Fruit fly (Drosophila melanogaster) whole organism, embryonic: ENCODE data around the gene CG3224.
A peak's percentile ranks its signal among the peaks of the same experiment; 100 is the strongest.

Source experiments
- ATbp ChIP-seq: fragments of 200-800 bp; sonication (Bioruptor generic); optimal IDR thresholded peaks from 2 replicates; lab custom pipeline; 2017; ENCODE audit warnings: missing biosample characterization, mild to moderate bottlenecking, missing genetic modification characterization, missing genetic modification reagents
- CG1024 ChIP-seq: fragments of 200-800 bp; sonication (Bioruptor generic); IDR thresholded peaks from 2 replicates; pipeline ENCODE4 v1.3.6; 2022; ENCODE audit warnings: missing biosample characterization, missing genetic modification characterization
- CG10274 ChIP-seq: fragments of 200-800 bp; sonication (Bioruptor generic); optimal IDR thresholded peaks from 3 replicates; lab custom pipeline; 2017; ENCODE audit warnings: missing biosample characterization, mild to moderate bottlenecking, missing genetic modification characterization
- CG10431 ChIP-seq: fragments of 200-800 bp; sonication (Bioruptor generic); optimal IDR thresholded peaks from 3 replicates; lab custom pipeline; 2018; ENCODE audit warnings: missing biosample characterization, mild to moderate bottlenecking, missing genetic modification characterization
- CG10959 ChIP-seq: fragments of 200-800 bp; sonication (Bioruptor generic); IDR thresholded peaks from 2 replicates; pipeline ENCODE4 v1.3.6; 2022; ENCODE audit warnings: missing biosample characterization, missing genetic modification characterization
- CG11093 ChIP-seq: fragments of 200-800 bp; sonication (Bioruptor generic); IDR thresholded peaks from 3 replicates; pipeline ENCODE4 v1.3.6; 2022; ENCODE audit warnings: missing biosample characterization, missing genetic modification characterization
- CG12155 ChIP-seq: fragments of 200-800 bp; sonication (Bioruptor generic); optimal IDR thresholded peaks from 3 replicates; lab custom pipeline; 2016; ENCODE audit warnings: missing biosample characterization, missing genetic modification characterization
- CG12659 ChIP-seq: fragments of 200-800 bp; sonication (Bioruptor generic); optimal IDR thresholded peaks from 3 replicates; lab custom pipeline; 2017; ENCODE audit warnings: mild to moderate bottlenecking, missing biosample characterization, missing genetic modification reagents, missing genetic modification characterization
- CG13287 ChIP-seq: fragments of 200-800 bp; sonication (Bioruptor generic); IDR thresholded peaks from 2 replicates; pipeline ENCODE4 v1.3.6; 2022; ENCODE audit warnings: missing biosample characterization, missing genetic modification characterization; ENCODE audit not compliant: partially characterized antibody
- CG2120 ChIP-seq: fragments of 200-800 bp; sonication (Bioruptor generic); optimal IDR thresholded peaks from 3 replicates; lab custom pipeline; 2016; ENCODE audit warnings: missing biosample characterization, missing genetic modification characterization
- CG2678 ChIP-seq: fragments of 200-800 bp; sonication (Bioruptor generic); optimal IDR thresholded peaks from 3 replicates; lab custom pipeline; 2019; ENCODE audit warnings: missing biosample characterization, mild to moderate bottlenecking, missing genetic modification characterization, moderate library complexity
- CG33213 ChIP-seq: fragments of 200-800 bp; sonication (Bioruptor generic); optimal IDR thresholded peaks from 3 replicates; lab custom pipeline; 2016; ENCODE audit warnings: missing biosample characterization, missing genetic modification characterization
- CG3847 ChIP-seq: fragments of 200-800 bp; sonication (Bioruptor generic); IDR thresholded peaks from 2 replicates; pipeline ENCODE4 v1.3.6; 2022; ENCODE audit warnings: missing biosample characterization, missing genetic modification characterization
- CG7786 ChIP-seq: fragments of 200-800 bp; sonication (Bioruptor generic); optimal IDR thresholded peaks from 2 replicates; lab custom pipeline; 2016; ENCODE audit warnings: missing biosample characterization, missing genetic modification characterization
- CG7928 ChIP-seq: fragments of 200-800 bp; sonication (Bioruptor generic); optimal IDR thresholded peaks from 2 replicates; lab custom pipeline; 2017; ENCODE audit warnings: missing biosample characterization, mild to moderate bottlenecking, missing genetic modification characterization
- CG7963 ChIP-seq: fragments of 200-800 bp; sonication (Bioruptor generic); IDR thresholded peaks from 3 replicates; pipeline ENCODE4 v1.3.6; 2022; ENCODE audit warnings: missing biosample characterization, missing genetic modification characterization; ENCODE audit not compliant: partially characterized antibody
- CG9215 ChIP-seq: fragments of 200-800 bp; sonication (Bioruptor generic); IDR thresholded peaks from 2 replicates; pipeline ENCODE4 v1.3.6; 2022; ENCODE audit warnings: missing biosample characterization, missing genetic modification characterization
- CG9817 ChIP-seq: fragments of 200-800 bp; sonication (Bioruptor generic); optimal IDR thresholded peaks from 2 replicates; lab custom pipeline; 2018; ENCODE audit warnings: missing biosample characterization, mild to moderate bottlenecking, missing genetic modification characterization, moderate library complexity
- Camta ChIP-seq: fragments of 200-800 bp; sonication (Bioruptor generic); optimal IDR thresholded peaks from 2 replicates; lab custom pipeline; 2016; ENCODE audit warnings: missing biosample characterization, missing genetic modification characterization
- Eip74EF ChIP-seq, 2 experiments: fragments of 200-800 bp in 1 of 2; fragments of >200 bp in 1 of 2; sonication (Bioruptor generic) in 1 of 2; optimal IDR thresholded peaks; 2 replicates each; lab custom pipeline; 2017 to 2019; ENCODE audit warnings: missing biosample characterization in 2 of 2, missing genetic modification characterization in 2 of 2, mild to moderate bottlenecking in 1 of 2, moderate library complexity in 1 of 2
- Max ChIP-seq: fragments of 200-800 bp; sonication (Bioruptor generic); optimal IDR thresholded peaks from 2 replicates; lab custom pipeline; 2016; ENCODE audit warnings: missing biosample characterization, mild to moderate bottlenecking, missing genetic modification characterization
- Oli ChIP-seq: fragments of 200-800 bp; sonication (Bioruptor generic); optimal IDR thresholded peaks from 2 replicates; lab custom pipeline; 2018; ENCODE audit warnings: missing biosample characterization, mild to moderate bottlenecking, missing genetic modification characterization, moderate library complexity
- Ptx1 ChIP-seq: fragments of 200-800 bp; sonication (Bioruptor generic); IDR thresholded peaks from 2 replicates; pipeline ENCODE4 v1.3.6; 2022; ENCODE audit warnings: missing biosample characterization, missing genetic modification characterization
- Scr ChIP-seq: fragments of 200-800 bp; sonication (Bioruptor generic); IDR thresholded peaks from 2 replicates; pipeline ENCODE4 v1.3.6; 2022; ENCODE audit warnings: missing biosample characterization, missing genetic modification characterization; ENCODE audit not compliant: partially characterized antibody
- Sox100B ChIP-seq: fragments of 200-800 bp; sonication (Bioruptor generic); optimal IDR thresholded peaks from 3 replicates; lab custom pipeline; 2018; ENCODE audit warnings: missing biosample characterization, mild to moderate bottlenecking, missing genetic modification characterization
- Stat92E ChIP-seq, 3 experiments: fragments of >200 bp in 2 of 3; fragments of 200-800 bp in 1 of 3; sonication (Bioruptor generic) in 1 of 3; optimal IDR thresholded peaks; 2 replicates each; lab custom pipeline; 2017 to 2019; ENCODE audit warnings: missing biosample characterization in 3 of 3, missing genetic modification characterization in 3 of 3, mild to moderate bottlenecking in 1 of 3, moderate library complexity in 1 of 3
- Trl ChIP-seq, 3 experiments: fragments of >200 bp in 2 of 3; fragments of 200-800 bp in 1 of 3; sonication (Bioruptor generic) in 1 of 3; optimal IDR thresholded peaks; 2 replicates in 1 of 3; 3 replicates in 2 of 3; lab custom pipeline; 2016 to 2017; ENCODE audit warnings: missing biosample characterization in 1 of 3, missing genetic modification characterization in 1 of 3
- Xbp1 ChIP-seq: fragments of 200-800 bp; sonication (Bioruptor generic); optimal IDR thresholded peaks from 3 replicates; lab custom pipeline; 2016; ENCODE audit warnings: missing biosample characterization, mild to moderate bottlenecking, missing genetic modification characterization
- abd-A ChIP-seq: fragments of 200-800 bp; sonication (Bioruptor generic); optimal IDR thresholded peaks from 3 replicates; lab custom pipeline; 2019; ENCODE audit warnings: missing biosample characterization, mild to moderate bottlenecking, missing genetic modification characterization, moderate library complexity
- ase ChIP-seq: fragments of 200-800 bp; sonication (Bioruptor generic); IDR thresholded peaks from 3 replicates; pipeline ENCODE4 v1.3.6; 2022; ENCODE audit warnings: missing biosample characterization, missing genetic modification characterization
- ash1 ChIP-seq: fragments of 200-800 bp; sonication (Bioruptor generic); optimal IDR thresholded peaks from 2 replicates; lab custom pipeline; 2018; ENCODE audit warnings: missing biosample characterization, mild to moderate bottlenecking, missing genetic modification characterization
- bowl ChIP-seq: fragments of 200-800 bp; sonication (Bioruptor generic); IDR thresholded peaks from 2 replicates; pipeline ENCODE4 v1.3.6; 2022; ENCODE audit warnings: missing biosample characterization, missing genetic modification characterization
- cato ChIP-seq: fragments of 200-800 bp; sonication (Bioruptor generic); optimal IDR thresholded peaks from 2 replicates; lab custom pipeline; 2016; ENCODE audit warnings: missing biosample characterization, missing genetic modification characterization, borderline replicate concordance
- dati ChIP-seq: fragments of 200-800 bp; sonication (Bioruptor generic); IDR thresholded peaks from 2 replicates; pipeline ENCODE4 v1.3.6; 2022; ENCODE audit warnings: missing biosample characterization, missing genetic modification characterization
- gsb ChIP-seq: fragments of 200-800 bp; sonication (Bioruptor generic); IDR thresholded peaks from 2 replicates; pipeline ENCODE4 v1.3.6; 2022; ENCODE audit warnings: missing biosample characterization, missing genetic modification characterization
- hbn ChIP-seq: fragments of 200-800 bp; sonication (Bioruptor generic); IDR thresholded peaks from 2 replicates; pipeline ENCODE4 v1.3.6; 2022; ENCODE audit warnings: missing biosample characterization, missing genetic modification characterization; ENCODE audit not compliant: partially characterized antibody
- her ChIP-seq: fragments of 200-800 bp; sonication (Bioruptor generic); optimal IDR thresholded peaks from 2 replicates; lab custom pipeline; 2016; ENCODE audit warnings: missing biosample characterization, missing genetic modification characterization
- inv ChIP-seq: fragments of 200-800 bp; sonication (Bioruptor generic); IDR thresholded peaks from 2 replicates; pipeline ENCODE4 v1.3.6; 2022; ENCODE audit warnings: missing biosample characterization, missing genetic modification characterization; ENCODE audit not compliant: partially characterized antibody
- nerfin-2 ChIP-seq: fragments of 200-800 bp; sonication (Bioruptor generic); IDR thresholded peaks from 2 replicates; pipeline ENCODE4 v1.3.6; 2022; ENCODE audit warnings: missing biosample characterization, missing genetic modification characterization; ENCODE audit not compliant: partially characterized antibody
- odd ChIP-seq: fragments of 200-800 bp; sonication (Bioruptor generic); optimal IDR thresholded peaks from 2 replicates; lab custom pipeline; 2017; ENCODE audit warnings: missing biosample characterization, mild to moderate bottlenecking, missing genetic modification characterization
- peb ChIP-seq: fragments of 200-800 bp; sonication (Bioruptor generic); IDR thresholded peaks from 2 replicates; pipeline ENCODE4 v1.3.6; 2022; ENCODE audit warnings: missing biosample characterization, missing genetic modification characterization
- prd ChIP-seq, 3 experiments: fragments of >200 bp in 2 of 3; fragments of 200-800 bp in 1 of 3; sonication (Bioruptor generic) in 1 of 3; optimal IDR thresholded peaks in 2 of 3; IDR thresholded peaks in 1 of 3; 2 replicates in 2 of 3; 3 replicates in 1 of 3; pipeline versions ENCODE4 v1.3.6 to Lab custom; 2017 to 2022; ENCODE audit warnings: missing biosample characterization in 1 of 3, missing genetic modification characterization in 1 of 3
- salm ChIP-seq: fragments of 200-800 bp; sonication (Bioruptor generic); optimal IDR thresholded peaks from 2 replicates; lab custom pipeline; 2018; ENCODE audit warnings: missing biosample characterization, mild to moderate bottlenecking, missing genetic modification characterization
- scrt ChIP-seq: fragments of 200-800 bp; sonication (Bioruptor generic); optimal IDR thresholded peaks from 2 replicates; lab custom pipeline; 2018; ENCODE audit warnings: missing biosample characterization, mild to moderate bottlenecking, missing genetic modification characterization, moderate library complexity
- sens ChIP-seq: fragments of 200-800 bp; sonication (Bioruptor generic); peaks from one replicate; lab custom pipeline; 2016; ENCODE audit warnings: missing biosample characterization, missing genetic modification characterization
- toy ChIP-seq: fragments of 200-800 bp; sonication (Bioruptor generic); IDR thresholded peaks from 2 replicates; pipeline ENCODE4 v1.3.6; 2022; ENCODE audit warnings: missing biosample characterization, missing genetic modification characterization
- ttk ChIP-seq: fragments of 200-800 bp; sonication (Bioruptor generic); IDR thresholded peaks from 2 replicates; pipeline ENCODE4 v2.1.2; 2022; ENCODE audit warnings: missing biosample characterization, missing genetic modification characterization
- tup ChIP-seq: fragments of 200-800 bp; sonication (Bioruptor generic); optimal IDR thresholded peaks from 2 replicates; lab custom pipeline; 2016; ENCODE audit warnings: missing biosample characterization, mild to moderate bottlenecking, missing genetic modification characterization, moderate library complexity

The CG3224 gene

DNA sequence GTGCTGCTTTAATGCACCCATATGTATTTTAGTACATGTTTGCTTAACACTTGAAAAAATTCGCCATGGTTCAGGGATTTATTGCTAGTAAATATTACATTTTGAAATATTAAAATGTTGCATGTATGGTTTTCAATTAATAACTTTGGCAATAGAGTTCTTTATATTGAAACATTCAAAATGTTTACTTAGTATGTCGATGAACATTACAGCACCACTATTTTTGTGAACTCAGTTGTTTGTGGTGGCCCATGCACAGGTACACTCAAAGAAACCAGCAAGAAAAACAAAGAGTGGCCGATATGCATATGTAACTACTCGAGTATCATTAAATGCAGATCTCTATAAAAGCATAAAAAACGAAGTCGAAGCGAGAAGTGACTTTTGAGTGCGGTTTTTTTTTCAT is 40.8 kb upstream of the CG3224 start (continued):
- peak; percentile 33 for TF ChIP-seq CG3847 (GFP tag; lab: Robert Waterston, UW)
- TF ChIP-seq Trl (optimal IDR thresholded peaks at IDR 0.05; lab: Kevin White, UChicago), result no peak
- TF ChIP-seq Trl (GFP tag; optimal IDR thresholded peaks at IDR 0.05; lab: Kevin White, UChicago), result peak; percentile 37
- TF ChIP-seq Stat92E (GFP tag; optimal IDR thresholded peaks at IDR 0.05; lab: Kevin White, UChicago), result no peak
- peak; percentile 66 for TF ChIP-seq CG10959 (GFP tag; lab: Robert Waterston, UW)
- TF ChIP-seq ash1 (GFP tag; lab: Kevin White, UChicago), result no peak
- TF ChIP-seq Camta (GFP tag; lab: Kevin White, UChicago), result peak; percentile 63
- peak; percentile 76 for TF ChIP-seq CG2678
- peak; percentile 81 for TF ChIP-seq Sox100B
- TF ChIP-seq CG12155, result no peak
- TF ChIP-seq cato (GFP tag; lab: Kevin White, UChicago), result no peak
- TF ChIP-seq salm, result peak; percentile 41
- TF ChIP-seq ATbp (GFP tag; lab: Kevin White, UChicago), result peak; percentile 78
- TF ChIP-seq CG9817 (tag; lab: Kevin White, UChicago), result peak; percentile 43
- peak; percentile 81 for TF ChIP-seq Oli (tag; lab: Kevin White, UChicago)
- no peak for TF ChIP-seq CG2120 (GFP tag; lab: Kevin White, UChicago)
- TF ChIP-seq CG11093 (GFP tag; lab: Robert Waterston, UW), result peak; percentile 60; the same call in 1 of the 3 replicates
- TF ChIP-seq CG33213, result no peak
- no peak for TF ChIP-seq toy (GFP tag; lab: Robert Waterston, UW)
- no peak for TF ChIP-seq CG7963
- no peak for TF ChIP-seq inv (GFP tag; lab: Robert Waterston, UW)
- TF ChIP-seq Scr (GFP tag; lab: Robert Waterston, UW), result no peak
- TF ChIP-seq scrt (GFP tag; lab: Kevin White, UChicago), result no peak
- no peak for TF ChIP-seq CG10274 (GFP tag; lab: Kevin White, UChicago)
- TF ChIP-seq peb (GFP tag; lab: Robert Waterston, UW), result peak; percentile 25; the same call in 1 of the 2 replicates
- no peak for TF ChIP-seq tup
- peak in 1 of 2 experiments; percentile 64 for TF ChIP-seq Eip74EF (GFP tag; optimal IDR thresholded peaks at IDR 0.05; lab: Kevin White, UChicago)
- TF ChIP-seq Ptx1, result peak; percentile 81
- no peak for TF ChIP-seq prd (optimal IDR thresholded peaks at IDR 0.05; lab: Kevin White, UChicago)
- peak; percentile 71; the same call in 2 of the 3 replicates for TF ChIP-seq prd (GFP tag; IDR thresholded peaks at IDR 0.05; lab: Robert Waterston, UW)
- peak; percentile 56 for TF ChIP-seq CG12659 (GFP tag; lab: Kevin White, UChicago)
- peak; percentile 23 for TF ChIP-seq her
- TF ChIP-seq dati, result 0 out of 2 replicates have a peak, but pooled peaks have one; percentile 15
- no peak for TF ChIP-seq hbn (GFP tag; lab: Robert Waterston, UW)
- TF ChIP-seq CG10431 (GFP tag; lab: Kevin White, UChicago), result no peak
- no peak for TF ChIP-seq CG13287 (GFP tag; lab: Robert Waterston, UW)
- TF ChIP-seq Xbp1 (GFP tag; lab: Kevin White, UChicago), result peak; percentile 67
- TF ChIP-seq ttk (GFP tag; lab: Robert Waterston, UW), result peak; percentile 80
- peak; percentile 29; the same call in 1 of the 2 replicates for TF ChIP-seq bowl (GFP tag; lab: Robert Waterston, UW)
- no peak for TF ChIP-seq CG7928 (GFP tag; lab: Kevin White, UChicago)
- peak; percentile 62; the same call in 2 of the 3 replicates for TF ChIP-seq ase (GFP tag; lab: Robert Waterston, UW)
- peak; percentile 28 for TF ChIP-seq odd (GFP tag; lab: Kevin White, UChicago)
- no peak for TF ChIP-seq gsb (GFP tag; lab: Robert Waterston, UW)
- TF ChIP-seq CG1024 (GFP tag; lab: Robert Waterston, UW), result 0 out of 2 replicates have a peak, but pooled peaks have one; percentile 19
- TF ChIP-seq abd-A (tag; lab: Kevin White, UChicago), result no peak
- peak; percentile 33 for TF ChIP-seq Max (GFP tag; lab: Kevin White, UChicago)
- TF ChIP-seq CG7786, result peak; percentile 23
- peak; percentile 95 for TF ChIP-seq sens (GFP tag; lab: Kevin White, UChicago)
- TF ChIP-seq CG9215 (GFP tag; lab: Robert Waterston, UW), result no peak
- no peak for TF ChIP-seq nerfin-2
